In the genomic region with DNA sequence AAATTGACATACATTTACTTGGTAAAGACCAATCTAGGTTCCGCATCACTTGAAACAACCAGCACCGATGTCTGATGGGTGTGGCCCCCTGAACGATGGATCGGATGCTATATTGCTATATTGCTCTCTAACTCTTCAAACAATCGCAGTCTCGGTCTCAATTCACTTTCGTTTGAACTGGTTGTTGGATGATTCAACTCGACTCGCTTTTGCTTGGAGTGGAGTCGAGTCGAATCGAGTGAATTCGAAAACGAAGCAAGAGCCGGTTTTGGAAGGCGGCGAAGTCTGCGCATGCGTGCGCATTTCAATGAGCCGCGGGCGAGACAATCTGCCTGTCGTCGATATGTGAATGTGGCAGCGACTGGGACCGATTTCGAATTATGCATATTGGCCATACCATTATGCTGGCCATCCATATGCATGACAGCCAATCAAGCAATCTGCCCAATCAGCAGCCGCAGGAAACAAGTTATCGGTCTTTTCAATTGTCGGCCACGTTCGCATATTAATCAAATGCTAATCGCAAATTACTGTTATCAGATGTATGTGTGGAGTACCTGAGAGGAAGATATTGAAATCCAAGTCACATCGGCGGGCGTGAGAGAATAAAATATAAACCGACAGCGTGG, we compare ENCODE assay signal across 2 fruit fly cellular contexts.
TF ChIP-seq lines count a peak whose summit lies in the region.

No protein-coding gene starts in this region.

- TF ChIP-seq CTCF in whole organism, embryonic (GFP tag; optimal IDR thresholded peaks at IDR 0.05; lab: Kevin White, UChicago) = no peak

TF ChIP-seq in whole organism, embryonic, 481 proteins besides CTCF, POLR2A, EP300 and RAD21 (continues in another document):
- TF ChIP-seq CG6654 (GFP tag; optimal IDR thresholded peaks at IDR 0.05; lab: Kevin White, UChicago) = no peak
- no peak for TF ChIP-seq NFAT (GFP tag; IDR thresholded peaks at IDR 0.05; lab: Robert Waterston, UW)
- TF ChIP-seq phol (tag; optimal IDR thresholded peaks at IDR 0.05; lab: Kevin White, UChicago) = no peak
- no peak for TF ChIP-seq E2f2 (GFP tag; IDR thresholded peaks at IDR 0.05; lab: Robert Waterston, UW)
- no peak for TF ChIP-seq CG17186 (GFP tag; optimal IDR thresholded peaks at IDR 0.05; lab: Kevin White, UChicago)
- peak; percentile 42 for TF ChIP-seq grn (GFP tag; optimal IDR thresholded peaks at IDR 0.05; lab: Kevin White, UChicago)
- no peak for TF ChIP-seq Chrac-16 (GFP tag; optimal IDR thresholded peaks at IDR 0.05; lab: Kevin White, UChicago)
- no peak for TF ChIP-seq CG17568 (GFP tag; optimal IDR thresholded peaks at IDR 0.05; lab: Kevin White, UChicago)
- no peak for TF ChIP-seq CG13296 (GFP tag; optimal IDR thresholded peaks at IDR 0.05; lab: Kevin White, UChicago)
- no peak for TF ChIP-seq tx (GFP tag; optimal IDR thresholded peaks at IDR 0.05; lab: Kevin White, UChicago)
- TF ChIP-seq Lim3 (GFP tag; IDR thresholded peaks at IDR 0.05; lab: Robert Waterston, UW) = no peak
- no peak for TF ChIP-seq fd96Cb (tag; optimal IDR thresholded peaks at IDR 0.05; lab: Kevin White, UChicago)
- TF ChIP-seq MBD-R2 (GFP tag; IDR thresholded peaks at IDR 0.05; lab: Robert Waterston, UW) = no peak
- TF ChIP-seq ken (GFP tag; IDR thresholded peaks at IDR 0.05; lab: Robert Waterston, UW) = no peak
- TF ChIP-seq Awh (GFP tag; IDR thresholded peaks at IDR 0.05; lab: Robert Waterston, UW) = peak; percentile 93
- TF ChIP-seq kni (GFP tag; optimal IDR thresholded peaks at IDR 0.05; lab: Kevin White, UChicago) = peak; percentile 87
- TF ChIP-seq sqz (GFP tag; optimal IDR thresholded peaks at IDR 0.05; lab: Kevin White, UChicago) = no peak
- TF ChIP-seq Blimp-1 (GFP tag; optimal IDR thresholded peaks at IDR 0.05; lab: Kevin White, UChicago) = peak; percentile 95
- TF ChIP-seq CG3838 (GFP tag; optimal IDR thresholded peaks at IDR 0.05; lab: Kevin White, UChicago) = no peak
- TF ChIP-seq grau (tag; optimal IDR thresholded peaks at IDR 0.05; lab: Kevin White, UChicago) = no peak
- TF ChIP-seq fd102C (GFP tag; optimal IDR thresholded peaks at IDR 0.05; lab: Kevin White, UChicago) = no peak
- peak; percentile 41 for TF ChIP-seq CG12769 (tag; optimal IDR thresholded peaks at IDR 0.05; lab: Kevin White, UChicago)
- no peak for TF ChIP-seq CG15011 (GFP tag; optimal IDR thresholded peaks at IDR 0.05; lab: Kevin White, UChicago)
- no peak for TF ChIP-seq lbe (GFP tag; optimal IDR thresholded peaks at IDR 0.05; lab: Kevin White, UChicago)
- TF ChIP-seq ewg (GFP tag; optimal IDR thresholded peaks at IDR 0.05; lab: Kevin White, UChicago) = no peak
- TF ChIP-seq ems (GFP tag; optimal IDR thresholded peaks at IDR 0.05; lab: Kevin White, UChicago) = no peak
- no peak for TF ChIP-seq pho (GFP tag; optimal IDR thresholded peaks at IDR 0.05; lab: Kevin White, UChicago)
- no peak for TF ChIP-seq CG11085 (GFP tag; IDR thresholded peaks at IDR 0.05; lab: Robert Waterston, UW)
- TF ChIP-seq lov (optimal IDR thresholded peaks at IDR 0.05; lab: Kevin White, UChicago) = no peak
- TF ChIP-seq lov (GFP tag; IDR thresholded peaks at IDR 0.05; lab: Robert Waterston, UW) = no peak
- TF ChIP-seq inv (GFP tag; IDR thresholded peaks at IDR 0.05; lab: Robert Waterston, UW; ENCODE audit: partially characterized antibody) = no peak
- TF ChIP-seq Antp (GFP tag; optimal IDR thresholded peaks at IDR 0.05; lab: Kevin White, UChicago) = no peak
- TF ChIP-seq CG16779 (GFP tag; IDR thresholded peaks at IDR 0.05; lab: Robert Waterston, UW) = no peak
- TF ChIP-seq dysf (GFP tag; IDR thresholded peaks at IDR 0.05; lab: Robert Waterston, UW) = no peak
- no peak for TF ChIP-seq CG11504 (tag; optimal IDR thresholded peaks at IDR 0.05; lab: Kevin White, UChicago)
- TF ChIP-seq Atf-2 (GFP tag; optimal IDR thresholded peaks at IDR 0.05; lab: Kevin White, UChicago) = no peak
- peak; percentile 74 for TF ChIP-seq Nf-YB (GFP tag; optimal IDR thresholded peaks at IDR 0.05; lab: Kevin White, UChicago)
- peak; percentile 24 for TF ChIP-seq CG13894 (tag; optimal IDR thresholded peaks at IDR 0.05; lab: Kevin White, UChicago)
- TF ChIP-seq z (GFP tag; IDR thresholded peaks at IDR 0.05; lab: Robert Waterston, UW) = peak; percentile 91
- TF ChIP-seq da (GFP tag; optimal IDR thresholded peaks at IDR 0.05; lab: Kevin White, UChicago) = no peak
- TF ChIP-seq CG18262 (tag; optimal IDR thresholded peaks at IDR 0.05; lab: Kevin White, UChicago) = no peak
- no peak for TF ChIP-seq CG13287 (GFP tag; IDR thresholded peaks at IDR 0.05; lab: Robert Waterston, UW; ENCODE audit: partially characterized antibody)
- TF ChIP-seq CG5245 (GFP tag; optimal IDR thresholded peaks at IDR 0.05; lab: Kevin White, UChicago) = no peak
- TF ChIP-seq CG17829 (tag; optimal IDR thresholded peaks at IDR 0.05; lab: Kevin White, UChicago) = no peak

TF ChIP-seq in whole organism, prepupa, 60 proteins besides CTCF, POLR2A, EP300 and RAD21:
- TF ChIP-seq Ets21C (GFP tag; optimal IDR thresholded peaks at IDR 0.05; lab: Kevin White, UChicago) (no peak), CG3032 (tag; optimal IDR thresholded peaks at IDR 0.05; lab: Kevin White, UChicago) (no peak), ss (GFP tag; optimal IDR thresholded peaks at IDR 0.05; lab: Kevin White, UChicago) (peak in 1 of 2 experiments; percentile 42), CG11902 (GFP tag; optimal IDR thresholded peaks at IDR 0.05; lab: Kevin White, UChicago) (no peak), CG8319 (GFP tag; optimal IDR thresholded peaks at IDR 0.05; lab: Kevin White, UChicago) (no peak), fkh (GFP tag; optimal IDR thresholded peaks at IDR 0.05; lab: Kevin White, UChicago) (no peak), CG15336 (GFP tag; IDR thresholded peaks at IDR 0.05; lab: Robert Waterston, UW) (no peak), lz (GFP tag; optimal IDR thresholded peaks at IDR 0.05; lab: Kevin White, UChicago) (no peak), CG6808 (GFP tag; optimal IDR thresholded peaks at IDR 0.05; lab: Kevin White, UChicago) (no peak), net (GFP tag; optimal IDR thresholded peaks at IDR 0.05; lab: Kevin White, UChicago) (no peak), Lpt (GFP tag; optimal IDR thresholded peaks at IDR 0.05; lab: Kevin White, UChicago) (no peak), esn (GFP tag; optimal IDR thresholded peaks at IDR 0.05; lab: Kevin White, UChicago) (no peak), CG6276 (GFP tag; optimal IDR thresholded peaks at IDR 0.05; lab: Kevin White, UChicago) (peak; percentile 50), OdsH (GFP tag; optimal IDR thresholded peaks at IDR 0.05; lab: Kevin White, UChicago) (no peak), CG31627 (GFP tag; optimal IDR thresholded peaks at IDR 0.05; lab: Kevin White, UChicago) (no peak), Eip78C (GFP tag; lab: Kevin White, UChicago) (peak; percentile 39), Blimp-1 (GFP tag; optimal IDR thresholded peaks at IDR 0.05; lab: Kevin White, UChicago) (peak; percentile 90), svp (GFP tag; lab: Kevin White, UChicago) (no peak)

Comparison
In these comparisons a context has a peak if more than half of its experiments do, and no peak if none do; other contexts are left out.
1. Of the 7 proteins assayed by ChIP-seq in both whole organism, embryonic and whole organism, prepupa: peak only in whole organism, embryonic: none; only in whole organism, prepupa: none; in both: Blimp-1; in neither: 6.